Worm (Caenorhabditis elegans) whole organism, L2 larva: Measurements from ENCODE around the gene cyn-1.
A peak's percentile ranks its signal among the peaks of the same experiment; 100 is the strongest.

Experiments
- C34F6.9 ChIP-seq: fragments of 150-350 bp; optimal IDR thresholded peaks from 2 replicates; lab custom pipeline; 2014; ENCODE audit warnings: missing biosample characterization, missing genetic modification characterization
- F13H6.1 ChIP-seq: sonication (generic microtip); optimal IDR thresholded peaks from 2 replicates; lab custom pipeline; 2016; ENCODE audit warnings: missing genetic modification characterization, missing compliant biosample characterization
- R02D3.7 ChIP-seq: fragments of 150-350 bp; optimal IDR thresholded peaks from 2 replicates; lab custom pipeline; 2014; ENCODE audit warnings: missing biosample characterization, missing genetic modification characterization
- Y55F3AM.14 ChIP-seq: fragments of 200-800 bp; sonication (Bioruptor generic); optimal IDR thresholded peaks from 2 replicates; lab custom pipeline; 2018; ENCODE audit warnings: mild to moderate bottlenecking, missing genetic modification characterization, missing compliant biosample characterization
- ZK546.5 ChIP-seq: sonication (generic microtip); optimal IDR thresholded peaks from 2 replicates; lab custom pipeline; 2017; ENCODE audit warnings: missing biosample characterization, missing genetic modification characterization
- alr-1 ChIP-seq: fragments of 150-350 bp; optimal IDR thresholded peaks from 2 replicates; lab custom pipeline; 2014; ENCODE audit warnings: missing biosample characterization, missing genetic modification characterization
- aly-2 ChIP-seq: fragments of 150-350 bp; optimal IDR thresholded peaks from 2 replicates; lab custom pipeline; 2014; ENCODE audit warnings: missing biosample characterization, missing genetic modification characterization
- ama-1 ChIP-seq: fragments of 150-350 bp; optimal IDR thresholded peaks from 2 replicates; lab custom pipeline; 2018; ENCODE audit warnings: inconsistent platforms
- blmp-1 ChIP-seq: sonication (generic microtip); optimal IDR thresholded peaks from 2 replicates; lab custom pipeline; 2017; ENCODE audit warnings: missing genetic modification characterization, mild to moderate bottlenecking, missing compliant biosample characterization, antibody characterized with exemption, moderate library complexity; ENCODE audit not compliant: insufficient read depth
- ceh-16 ChIP-seq: fragments of 150-350 bp; optimal IDR thresholded peaks from 2 replicates; lab custom pipeline; 2014; ENCODE audit warnings: missing biosample characterization, missing genetic modification characterization
- ceh-82 ChIP-seq: fragments of 150-350 bp; optimal IDR thresholded peaks from 2 replicates; lab custom pipeline; 2014; ENCODE audit warnings: missing biosample characterization, missing genetic modification characterization
- crh-2 ChIP-seq: sonication (generic microtip); optimal IDR thresholded peaks from 2 replicates; lab custom pipeline; 2017; ENCODE audit warnings: missing biosample characterization, missing genetic modification characterization
- dmd-4 ChIP-seq: sonication (generic microtip); optimal IDR thresholded peaks from 2 replicates; lab custom pipeline; 2017; ENCODE audit warnings: missing biosample characterization, missing genetic modification characterization
- egl-27 ChIP-seq: sonication (generic microtip); optimal IDR thresholded peaks from 3 replicates; lab custom pipeline; 2017; ENCODE audit warnings: missing biosample characterization, missing genetic modification reagents, missing genetic modification characterization
- elt-1 ChIP-seq: fragments of 150-350 bp; optimal IDR thresholded peaks from 2 replicates; lab custom pipeline; 2014; ENCODE audit warnings: missing biosample characterization, missing genetic modification characterization
- elt-3 ChIP-seq: sonication (generic microtip); optimal IDR thresholded peaks from 2 replicates; lab custom pipeline; 2017; ENCODE audit warnings: missing biosample characterization, missing genetic modification characterization
- fos-1 ChIP-seq: fragments of 150-350 bp; optimal IDR thresholded peaks from 2 replicates; lab custom pipeline; 2014; ENCODE audit warnings: missing biosample characterization, missing genetic modification characterization
- gmeb-1 ChIP-seq: fragments of 150-350 bp; optimal IDR thresholded peaks from 2 replicates; lab custom pipeline; 2014; ENCODE audit warnings: missing biosample characterization, missing genetic modification characterization
- lin-11 ChIP-seq: fragments of 150-350 bp; sonication (generic microtip); optimal IDR thresholded peaks from 2 replicates; lab custom pipeline; 2014; ENCODE audit warnings: missing biosample characterization, missing genetic modification characterization, inconsistent platforms, mixed read lengths
- lin-13 ChIP-seq: fragments of 150-350 bp; optimal IDR thresholded peaks from 2 replicates; lab custom pipeline; 2014; ENCODE audit warnings: missing biosample characterization, missing genetic modification reagents, missing genetic modification characterization
- lin-39 ChIP-seq: fragments of 150-350 bp; optimal IDR thresholded peaks from 2 replicates; lab custom pipeline; 2014; ENCODE audit warnings: missing biosample characterization, missing genetic modification reagents, missing genetic modification characterization
- lsy-2 ChIP-seq, 2 experiments: fragments of 150-350 bp in 1 of 2; sonication (generic microtip) in 1 of 2; optimal IDR thresholded peaks; 2 replicates each; lab custom pipeline; 2014 to 2017; ENCODE audit warnings: missing biosample characterization in 2 of 2, missing genetic modification characterization in 2 of 2
- mab-5 ChIP-seq: fragments of 150-350 bp; optimal IDR thresholded peaks from 2 replicates; lab custom pipeline; 2014; ENCODE audit warnings: missing biosample characterization, missing genetic modification characterization
- mbf-1 ChIP-seq: sonication (generic microtip); optimal IDR thresholded peaks from 2 replicates; lab custom pipeline; 2017; ENCODE audit warnings: missing biosample characterization, missing genetic modification characterization
- mdl-1 ChIP-seq, 2 experiments: fragments of 150-350 bp in 1 of 2; sonication (generic microtip) in 1 of 2; optimal IDR thresholded peaks; 2 replicates each; lab custom pipeline; 2017; ENCODE audit warnings: missing biosample characterization in 2 of 2, missing genetic modification characterization in 2 of 2
- nhr-10 ChIP-seq: sonication (generic microtip); optimal IDR thresholded peaks from 2 replicates; lab custom pipeline; 2017; ENCODE audit warnings: missing biosample characterization, missing genetic modification characterization
- nhr-11 ChIP-seq: fragments of 150-350 bp; optimal IDR thresholded peaks from 2 replicates; lab custom pipeline; 2014; ENCODE audit warnings: missing biosample characterization, missing genetic modification characterization
- nhr-12 ChIP-seq: fragments of 150-350 bp; optimal IDR thresholded peaks from 2 replicates; lab custom pipeline; 2014; ENCODE audit warnings: missing biosample characterization, missing genetic modification characterization
- nhr-129 ChIP-seq: fragments of 150-350 bp; optimal IDR thresholded peaks from 2 replicates; lab custom pipeline; 2014; ENCODE audit warnings: missing biosample characterization, missing genetic modification characterization
- nhr-21 ChIP-seq: fragments of 150-350 bp; optimal IDR thresholded peaks from 2 replicates; lab custom pipeline; 2014; ENCODE audit warnings: missing biosample characterization, missing genetic modification characterization
- nhr-23 ChIP-seq: fragments of 150-350 bp; optimal IDR thresholded peaks from 2 replicates; lab custom pipeline; 2014; ENCODE audit warnings: missing biosample characterization, missing genetic modification reagents, missing genetic modification characterization
- nhr-237 ChIP-seq: fragments of 150-350 bp; optimal IDR thresholded peaks from 2 replicates; lab custom pipeline; 2014; ENCODE audit warnings: missing biosample characterization, missing genetic modification characterization
- nhr-25 ChIP-seq: fragments of 150-350 bp; sonication (generic microtip); optimal IDR thresholded peaks from 3 replicates; lab custom pipeline; 2014; ENCODE audit warnings: missing biosample characterization, missing genetic modification characterization
- nhr-6 ChIP-seq: fragments of 150-350 bp; optimal IDR thresholded peaks from 2 replicates; lab custom pipeline; 2014; ENCODE audit warnings: missing biosample characterization, missing genetic modification characterization
- nhr-77 ChIP-seq: fragments of 150-350 bp; optimal IDR thresholded peaks from 2 replicates; lab custom pipeline; 2014; ENCODE audit warnings: missing biosample characterization, missing genetic modification characterization
- peb-1 ChIP-seq: fragments of 150-350 bp; optimal IDR thresholded peaks from 2 replicates; lab custom pipeline; 2014; ENCODE audit warnings: missing biosample characterization, missing genetic modification characterization
- sem-4 ChIP-seq: fragments of 150-350 bp; optimal IDR thresholded peaks from 2 replicates; lab custom pipeline; 2014; ENCODE audit warnings: missing biosample characterization, missing genetic modification reagents, missing genetic modification characterization
- skn-1 ChIP-seq: sonication (generic microtip); optimal IDR thresholded peaks from 2 replicates; lab custom pipeline; 2017; ENCODE audit warnings: missing biosample characterization, missing genetic modification characterization
- sma-3 ChIP-seq: sonication (generic microtip); optimal IDR thresholded peaks from 2 replicates; lab custom pipeline; 2016; ENCODE audit warnings: missing genetic modification reagents, missing genetic modification characterization, missing compliant biosample characterization
- sma-9 ChIP-seq, 2 experiments: fragments of 150-350 bp in 1 of 2; sonication (generic microtip) in 1 of 2; optimal IDR thresholded peaks; 2 replicates each; lab custom pipeline; 2014 to 2016; ENCODE audit warnings: missing genetic modification characterization in 2 of 2, mild to moderate bottlenecking in 1 of 2, missing biosample characterization in 1 of 2, missing compliant biosample characterization in 1 of 2, missing genetic modification reagents in 1 of 2, moderate library complexity in 1 of 2
- snpc-4 ChIP-seq: fragments of 150-350 bp; optimal IDR thresholded peaks from 2 replicates; lab custom pipeline; 2014; ENCODE audit warnings: missing biosample characterization, missing genetic modification characterization
- unc-39 ChIP-seq: fragments of 150-350 bp; optimal IDR thresholded peaks from 2 replicates; lab custom pipeline; 2014; ENCODE audit warnings: missing biosample characterization, missing genetic modification characterization
- unc-55 ChIP-seq: fragments of 150-350 bp; sonication (generic microtip); optimal IDR thresholded peaks from 3 replicates; lab custom pipeline; 2014; ENCODE audit warnings: missing biosample characterization, missing genetic modification reagents, missing genetic modification characterization
- unc-62 ChIP-seq: fragments of 150-350 bp; optimal IDR thresholded peaks from 2 replicates; lab custom pipeline; 2014; ENCODE audit warnings: missing biosample characterization, missing genetic modification reagents, missing genetic modification characterization
- zag-1 ChIP-seq: fragments of 150-350 bp; optimal IDR thresholded peaks from 2 replicates; lab custom pipeline; 2014; ENCODE audit warnings: missing biosample characterization, missing genetic modification characterization
- ztf-1 ChIP-seq: fragments of 200-800 bp; sonication (Bioruptor generic); conservative IDR thresholded peaks from 2 replicates; pipeline ENCODE4 v1.3.6; 2022; ENCODE audit warnings: missing genetic modification characterization, missing compliant biosample characterization
- ztf-11 ChIP-seq: sonication (generic microtip); optimal IDR thresholded peaks from 2 replicates; lab custom pipeline; 2017; ENCODE audit warnings: missing biosample characterization, missing genetic modification characterization
- ztf-4 ChIP-seq: fragments of 150-350 bp; optimal IDR thresholded peaks from 2 replicates; lab custom pipeline; 2014; ENCODE audit warnings: missing biosample characterization, missing genetic modification characterization

The cyn-1 gene

DNA sequence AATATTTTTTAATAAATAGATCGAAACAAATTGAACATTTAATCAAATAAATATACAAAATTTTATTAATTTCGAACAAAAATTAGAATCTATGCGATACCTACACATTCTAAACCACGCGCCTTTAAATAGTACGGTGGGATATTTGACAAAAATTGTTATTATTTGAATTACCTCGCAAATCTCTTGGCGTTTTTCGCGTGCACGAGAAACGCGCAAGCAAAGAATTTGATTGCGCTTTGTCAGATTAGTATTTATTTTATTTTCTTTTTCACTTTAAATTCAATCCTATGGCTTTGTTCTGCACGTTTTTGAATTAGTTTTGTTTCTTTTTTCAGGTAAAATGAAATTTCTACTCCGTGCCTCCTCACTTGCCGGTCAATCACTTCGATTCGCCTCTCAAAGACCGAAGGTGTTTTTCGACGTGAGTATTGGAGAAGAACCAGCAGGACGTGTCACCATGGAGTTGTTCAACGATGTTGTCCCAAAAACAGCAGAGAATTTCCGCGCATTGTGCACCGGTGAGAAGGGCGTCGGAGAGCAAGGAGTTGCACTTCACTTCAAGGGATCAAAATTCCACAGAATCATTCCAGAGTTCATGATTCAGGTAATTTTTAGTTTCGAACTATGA lies at the start of gene cyn-1:
cyn-1 (plus strand) TSS at position 339 of the 631 bp plus-strand sequence.
- peak; percentile 78 for TF ChIP-seq ama-1 (lab: Kevin White, UChicago)
- TF ChIP-seq Y55F3AM.14 = no peak
- no peak for TF ChIP-seq unc-39 (tag; lab: Kevin White, UChicago)
- no peak for TF ChIP-seq ztf-4 (tag; lab: Kevin White, UChicago)
- TF ChIP-seq unc-62 (GFP tag; lab: Kevin White, UChicago) = no peak
- TF ChIP-seq mbf-1 (tag; lab: Kevin White, UChicago) = no peak
- peak; percentile 73 for TF ChIP-seq nhr-21 (tag; lab: Kevin White, UChicago)
- no peak for TF ChIP-seq peb-1 (tag; lab: Kevin White, UChicago)
- peak; percentile 81 to 93 for TF ChIP-seq lsy-2 (tag; optimal IDR thresholded peaks at IDR 0.05; lab: Kevin White, UChicago)
- peak; percentile 52 for TF ChIP-seq sem-4 (tag; lab: Kevin White, UChicago)
- peak; percentile 80 for TF ChIP-seq sma-3 (GFP tag; lab: Kevin White, UChicago)
- no peak for TF ChIP-seq ceh-82 (tag; lab: Kevin White, UChicago)
- TF ChIP-seq elt-3 (tag; lab: Kevin White, UChicago) = no peak
- peak; percentile 69 for TF ChIP-seq nhr-129
- TF ChIP-seq ztf-11 (tag; lab: Kevin White, UChicago) = no peak
- TF ChIP-seq gmeb-1 (tag; lab: Kevin White, UChicago) = peak; percentile 98
- TF ChIP-seq ZK546.5 (tag; lab: Kevin White, UChicago) = no peak
- TF ChIP-seq nhr-77 (tag; lab: Kevin White, UChicago) = no peak
- no peak for TF ChIP-seq nhr-6 (tag; lab: Kevin White, UChicago)
- TF ChIP-seq snpc-4 (tag; lab: Kevin White, UChicago) = peak; percentile 82
- peak; percentile 15 for TF ChIP-seq lin-11 (tag; lab: Kevin White, UChicago)
- TF ChIP-seq R02D3.7 (tag; lab: Kevin White, UChicago) = peak; percentile 49
- peak in 1 of 2 experiments; percentile 26 for TF ChIP-seq mdl-1 (tag; optimal IDR thresholded peaks at IDR 0.05; lab: Kevin White, UChicago)
- peak; percentile 88 for TF ChIP-seq unc-55
- no peak for TF ChIP-seq nhr-237 (tag; lab: Kevin White, UChicago)
- no peak for TF ChIP-seq elt-1
- peak; percentile 48 for TF ChIP-seq fos-1 (tag; lab: Kevin White, UChicago)
- TF ChIP-seq mab-5 (tag; lab: Kevin White, UChicago) = peak; percentile 60
- no peak for TF ChIP-seq ztf-1 (GFP tag; lab: Robert Waterston, UW)
- TF ChIP-seq lin-39 (tag; lab: Kevin White, UChicago) = no peak
- peak; percentile 80 for TF ChIP-seq F13H6.1 (tag; lab: Kevin White, UChicago)
- peak; percentile 87 for TF ChIP-seq nhr-25 (tag; lab: Kevin White, UChicago)
- TF ChIP-seq C34F6.9 = peak; percentile 92
- TF ChIP-seq egl-27 (tag; lab: Kevin White, UChicago) = peak; percentile 46
- no peak for TF ChIP-seq blmp-1 (tag; lab: Kevin White, UChicago)
- TF ChIP-seq alr-1 = no peak
- TF ChIP-seq dmd-4 (tag; lab: Kevin White, UChicago) = no peak
- peak; percentile 81 for TF ChIP-seq lin-13 (GFP tag; lab: Kevin White, UChicago)
- no peak for TF ChIP-seq nhr-23 (tag; lab: Kevin White, UChicago)
- TF ChIP-seq nhr-11 (tag; lab: Kevin White, UChicago) = no peak
- TF ChIP-seq crh-2 (tag; lab: Kevin White, UChicago) = peak; percentile 80
- no peak for TF ChIP-seq nhr-10 (tag; lab: Kevin White, UChicago)
- TF ChIP-seq sma-9 (GFP tag; optimal IDR thresholded peaks at IDR 0.05; lab: Kevin White, UChicago) = peak; percentile 86
- no peak for TF ChIP-seq sma-9 (tag; optimal IDR thresholded peaks at IDR 0.05; lab: Kevin White, UChicago)
- no peak for TF ChIP-seq nhr-12 (tag; lab: Kevin White, UChicago)
- no peak for TF ChIP-seq aly-2
- TF ChIP-seq zag-1 = no peak
- peak; percentile 32 for TF ChIP-seq ceh-16 (tag; lab: Kevin White, UChicago)
- no peak for TF ChIP-seq skn-1 (tag; lab: Kevin White, UChicago)
